Fruit fly (Drosophila melanogaster) whole organism, adult: ENCODE data around the gene CG9920.

Source experiments
- CG11617 ChIP-seq: fragments of 200-800 bp; sonication (Bioruptor generic); optimal IDR thresholded peaks from 2 replicates; lab custom pipeline; 2017; ENCODE audit warnings: mild to moderate bottlenecking, missing biosample characterization, missing genetic modification reagents, missing genetic modification characterization
- CG12768 ChIP-seq: fragments of 200-800 bp; sonication (Bioruptor generic); optimal IDR thresholded peaks from 2 replicates; lab custom pipeline; 2017; ENCODE audit warnings: missing biosample characterization, missing genetic modification characterization, mild to moderate bottlenecking, moderate library complexity, missing genetic modification reagents
- CG14711 ChIP-seq: fragments of 200-800 bp; sonication (Bioruptor generic); optimal IDR thresholded peaks from 2 replicates; lab custom pipeline; 2018; ENCODE audit warnings: missing biosample characterization, mild to moderate bottlenecking, missing genetic modification characterization, moderate library complexity
- CG1620 ChIP-seq: fragments of 200-800 bp; sonication (Bioruptor generic); optimal IDR thresholded peaks from 2 replicates; lab custom pipeline; 2016; ENCODE audit warnings: missing biosample characterization, missing genetic modification characterization
- CG33017 ChIP-seq: fragments of 200-800 bp; sonication (Bioruptor generic); optimal IDR thresholded peaks from 2 replicates; lab custom pipeline; 2018; ENCODE audit warnings: missing biosample characterization, mild to moderate bottlenecking, missing genetic modification characterization, moderate library complexity
- CG5204 ChIP-seq: fragments of 200-800 bp; sonication (Bioruptor generic); optimal IDR thresholded peaks from 2 replicates; lab custom pipeline; 2016; ENCODE audit warnings: missing biosample characterization, missing genetic modification characterization
- CG7045 ChIP-seq: fragments of 200-800 bp; sonication (Bioruptor generic); optimal IDR thresholded peaks from 2 replicates; lab custom pipeline; 2017; ENCODE audit warnings: missing biosample characterization, mild to moderate bottlenecking, missing genetic modification characterization
- CG7101 ChIP-seq: fragments of 200-800 bp; sonication (Bioruptor generic); optimal IDR thresholded peaks from 2 replicates; lab custom pipeline; 2018; ENCODE audit warnings: missing biosample characterization, mild to moderate bottlenecking, missing genetic modification characterization, moderate library complexity
- Clk ChIP-seq: fragments of 200-800 bp; sonication (Bioruptor generic); optimal IDR thresholded peaks from 2 replicates; lab custom pipeline; 2017; ENCODE audit warnings: missing biosample characterization, missing genetic modification characterization
- Crg-1 ChIP-seq: fragments of 200-800 bp; sonication (Bioruptor generic); optimal IDR thresholded peaks from 2 replicates; lab custom pipeline; 2016; ENCODE audit warnings: missing biosample characterization, missing genetic modification characterization
- Hr96 ChIP-seq: fragments of 200-800 bp; sonication (Bioruptor generic); optimal IDR thresholded peaks from 2 replicates; lab custom pipeline; 2016; ENCODE audit warnings: missing biosample characterization, missing genetic modification characterization
- Mnt ChIP-seq: fragments of 200-800 bp; sonication (Bioruptor generic); optimal IDR thresholded peaks from 2 replicates; lab custom pipeline; 2016; ENCODE audit warnings: missing biosample characterization, mild to moderate bottlenecking, missing genetic modification characterization
- bab1 ChIP-seq: fragments of 200-800 bp; sonication (Bioruptor generic); optimal IDR thresholded peaks from 3 replicates; lab custom pipeline; 2019; ENCODE audit warnings: missing biosample characterization, mild to moderate bottlenecking, missing genetic modification characterization, moderate library complexity
- cic ChIP-seq: fragments of 200-800 bp; sonication (Bioruptor generic); optimal IDR thresholded peaks from 2 replicates; lab custom pipeline; 2017; ENCODE audit warnings: missing biosample characterization, mild to moderate bottlenecking, missing genetic modification characterization, moderate library complexity
- cnc ChIP-seq, 2 experiments: fragments of >200 bp; optimal IDR thresholded peaks; 2 replicates each; lab custom pipeline; 2017
- kay ChIP-seq: fragments of 200-800 bp; sonication (Bioruptor generic); peaks from one replicate; lab custom pipeline; 2016; ENCODE audit warnings: missing biosample characterization, missing genetic modification characterization, borderline replicate concordance
- ovo ChIP-seq: fragments of 200-800 bp; sonication (Bioruptor generic); optimal IDR thresholded peaks from 2 replicates; lab custom pipeline; 2016; ENCODE audit warnings: missing biosample characterization, missing genetic modification characterization
- pad ChIP-seq: fragments of 200-800 bp; sonication (Bioruptor generic); optimal IDR thresholded peaks from 3 replicates; lab custom pipeline; 2017; ENCODE audit warnings: missing biosample characterization, missing genetic modification characterization, mild to moderate bottlenecking, moderate library complexity, missing genetic modification reagents
- tj ChIP-seq: fragments of 200-800 bp; sonication (Bioruptor generic); optimal IDR thresholded peaks from 3 replicates; lab custom pipeline; 2017; ENCODE audit warnings: missing biosample characterization, mild to moderate bottlenecking, missing genetic modification characterization, moderate library complexity

CG9920 gene

DNA sequence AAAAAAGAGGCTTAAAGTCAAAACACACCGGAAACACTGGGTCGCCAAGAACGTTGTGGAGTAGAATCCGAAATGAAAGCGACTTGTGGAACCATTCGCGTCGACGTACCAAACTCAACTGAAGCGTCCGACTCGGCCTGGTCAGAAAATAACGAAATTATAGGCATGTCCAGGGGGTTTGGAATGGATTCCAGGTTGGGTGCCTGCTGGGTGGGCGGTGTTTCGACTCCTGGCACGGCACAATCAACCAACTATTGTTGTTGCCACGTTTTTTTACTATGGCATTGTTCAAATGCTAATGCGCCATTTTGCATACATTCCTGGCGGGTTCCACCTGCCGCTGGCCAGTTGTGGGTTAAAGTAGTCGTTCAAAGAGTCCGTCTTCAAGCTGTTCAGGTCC, 20.5 kb upstream of the CG9920 start, which contains the start of gene Kif19A:
Gene Kif19A, minus strand, starts transcription at position 101 of the 400 bp plus-strand sequence.
- TF ChIP-seq kay (GFP tag; lab: Kevin White, UChicago), result no peak
- TF ChIP-seq ovo, result no peak
- no peak for TF ChIP-seq CG7101 (tag; lab: Kevin White, UChicago)

DNA sequence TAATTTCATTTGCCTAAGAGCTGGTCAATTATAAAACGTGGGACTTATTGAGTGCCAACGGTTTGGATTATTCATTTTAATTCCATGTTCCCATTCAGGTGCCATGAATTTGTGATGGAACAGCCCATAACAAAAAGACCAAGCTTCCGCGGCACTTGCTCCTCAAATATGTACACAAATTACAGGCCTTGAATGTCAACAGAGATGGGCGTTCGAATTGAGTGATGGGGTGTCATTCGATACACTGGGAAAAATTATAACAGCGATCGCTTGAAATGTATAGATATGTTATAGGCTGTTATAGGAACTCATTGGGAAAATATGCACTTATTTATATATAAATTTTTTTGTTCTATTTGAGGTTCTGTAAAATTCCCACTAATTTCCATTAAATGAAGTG, 18.2 kb upstream of the CG9920 start:
- TF ChIP-seq CG12768 (GFP tag; lab: Kevin White, UChicago) (no peak), bab1 (GFP tag; lab: Kevin White, UChicago) (no peak), cnc (optimal IDR thresholded peaks at IDR 0.05; lab: Kevin White, UChicago) (no peak), CG14711 (tag; lab: Kevin White, UChicago) (no peak), Hr96 (no peak), Mnt (GFP tag; lab: Kevin White, UChicago) (no peak), CG5204 (GFP tag; lab: Kevin White, UChicago) (no peak), pad (no peak)

dm6 chr3R:14112066-14112465, 14.2 kb upstream of the CG9920 start, which contains the start of gene CG14357:
Gene CG14357 (minus strand): TSS chr3R:14112166.
- TF ChIP-seq tj (GFP tag; lab: Kevin White, UChicago), result no peak
- no peak for TF ChIP-seq CG1620
- TF ChIP-seq bab1 (GFP tag; lab: Kevin White, UChicago), result no peak

DNA sequence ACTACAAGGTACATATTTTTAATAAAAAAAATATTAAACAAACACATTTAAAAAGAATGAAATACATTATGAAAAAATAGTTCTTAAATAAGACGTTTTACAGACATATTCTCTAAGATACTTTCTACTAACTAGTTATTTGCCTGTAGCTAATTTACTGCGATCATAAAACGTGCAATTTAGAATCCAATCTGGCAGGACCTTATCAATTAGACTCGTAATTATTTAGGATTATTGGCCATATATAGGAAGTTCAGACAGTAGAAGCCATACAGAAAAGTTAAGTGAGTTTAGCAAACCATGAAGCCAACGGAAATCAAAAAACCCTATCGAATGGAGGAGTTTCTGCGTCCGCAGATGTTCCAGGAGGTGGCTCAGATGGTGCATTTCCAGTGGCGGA, 11.3 kb upstream of the CG9920 start, which contains the start of gene Or88a:
Gene Or88a, plus strand, starts transcription at position 301 of the 400 bp plus-strand sequence.
- TF ChIP-seq pad, result no peak
- TF ChIP-seq CG12768 (GFP tag; lab: Kevin White, UChicago), result no peak
- TF ChIP-seq CG1620, result no peak
- TF ChIP-seq CG11617, result no peak
- no peak for TF ChIP-seq CG7045 (GFP tag; lab: Kevin White, UChicago)

DNA sequence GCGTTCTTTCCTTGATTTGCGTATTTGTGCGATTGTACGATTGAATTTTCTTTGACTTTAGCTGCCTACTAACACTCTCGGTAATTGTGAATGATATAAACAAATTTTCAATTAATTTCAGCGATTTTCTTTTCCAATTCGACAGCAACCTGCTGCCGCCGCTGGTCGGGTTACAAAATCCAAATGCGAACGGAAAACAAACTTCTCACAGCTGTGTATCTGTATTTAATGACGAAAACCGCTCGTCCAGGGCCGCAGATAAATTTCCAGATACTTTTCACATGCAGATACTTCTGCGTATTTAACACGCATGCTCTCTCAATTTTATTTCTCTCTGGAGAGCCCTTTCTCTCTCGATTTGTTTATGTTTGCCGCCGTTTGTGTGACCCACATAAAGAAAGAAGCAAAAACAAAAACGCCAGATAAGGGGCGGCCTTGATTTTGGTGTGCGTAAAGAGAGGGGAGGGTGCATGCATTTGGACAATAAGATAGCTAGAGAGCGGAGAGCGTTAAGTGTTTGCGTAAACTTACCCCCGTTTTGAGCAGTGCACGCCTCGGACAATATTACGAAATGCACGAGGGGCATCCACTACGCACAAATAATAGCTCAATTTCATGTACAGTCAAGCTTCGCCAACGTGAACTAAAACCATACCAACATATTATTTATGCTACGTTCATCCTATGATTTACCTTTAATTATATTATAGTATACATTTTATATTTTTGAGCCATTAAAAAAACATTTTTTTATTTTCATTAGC, 10.5 kb upstream of the CG9920 start, which contains the start of gene CG12402:
Gene CG12402, minus strand, starts transcription at position 164 of the 764 bp plus-strand sequence.
- peak; percentile 3 for TF ChIP-seq cic (GFP tag; lab: Kevin White, UChicago)
- TF ChIP-seq Crg-1, result no peak
- TF ChIP-seq CG33017, result peak; percentile 14
- peak; percentile 43 for TF ChIP-seq pad
- peak; percentile 41 for TF ChIP-seq CG7045 (GFP tag; lab: Kevin White, UChicago)

- TF ChIP-seq kay (GFP tag; lab: Kevin White, UChicago) (no peak), Hr96 (no peak), Crg-1 (no peak), Mnt (GFP tag; lab: Kevin White, UChicago) (no peak), pad (no peak)
These were observed 9.7 kb upstream of the CG9920 start for dm6 chr3R:14107597-14107996.

- TF ChIP-seq Clk (GFP tag; lab: Kevin White, UChicago), result no peak
- no peak for TF ChIP-seq CG11617
- no peak for TF ChIP-seq tj (GFP tag; lab: Kevin White, UChicago)
- no peak for TF ChIP-seq CG7101 (tag; lab: Kevin White, UChicago)
- no peak for TF ChIP-seq CG33017
- no peak for TF ChIP-seq cnc (optimal IDR thresholded peaks at IDR 0.05; lab: Kevin White, UChicago)
- no peak for TF ChIP-seq Mnt (GFP tag; lab: Kevin White, UChicago)
- no peak for TF ChIP-seq Hr96
- TF ChIP-seq kay (GFP tag; lab: Kevin White, UChicago), result no peak
- no peak for TF ChIP-seq ovo
- no peak for TF ChIP-seq bab1 (GFP tag; lab: Kevin White, UChicago)
- TF ChIP-seq CG7045 (GFP tag; lab: Kevin White, UChicago), result no peak
- no peak for TF ChIP-seq CG5204 (GFP tag; lab: Kevin White, UChicago)
- TF ChIP-seq cic (GFP tag; lab: Kevin White, UChicago), result no peak
These were observed 5.1 kb upstream of the CG9920 start, which contains the start of gene PK1-R for dm6 chr3R:14103022-14103421. Gene PK1-R (minus strand): TSS chr3R:14103122.

- TF ChIP-seq Mnt (GFP tag; lab: Kevin White, UChicago) (no peak), kay (GFP tag; lab: Kevin White, UChicago) (no peak), Clk (GFP tag; lab: Kevin White, UChicago) (no peak), pad (no peak), Crg-1 (no peak), CG12768 (GFP tag; lab: Kevin White, UChicago) (no peak), ovo (no peak), CG7101 (tag; lab: Kevin White, UChicago) (no peak), CG5204 (GFP tag; lab: Kevin White, UChicago) (no peak)
These were observed 3.1 kb upstream of the CG9920 start for dm6 chr3R:14100962-14101361.
